Worm (Caenorhabditis elegans) whole organism, young adult: ENCODE measurements around the gene math-44.
"Not testable (repeated sequence)": the region's sequence is repeated elsewhere in the genome, so short reads cannot be mapped to it uniquely, and the experiment has no call there.

Source experiments
- B0035.1 ChIP-seq: sonication (generic microtip); optimal IDR thresholded peaks from 2 replicates; lab custom pipeline; 2016; ENCODE audit warnings: missing genetic modification characterization, mild to moderate bottlenecking, missing compliant biosample characterization, missing genotype, missing genetic modification reagents
- Y67H2A.10 ChIP-seq: fragments of 200-800 bp; sonication (Bioruptor generic); conservative IDR thresholded peaks from 2 replicates; pipeline ENCODE4 v1.3.6; 2022; ENCODE audit warnings: missing genetic modification reagents, missing genetic modification characterization, missing compliant biosample characterization
- akir-1 ChIP-seq: fragments of 200-800 bp; sonication (Bioruptor generic); optimal IDR thresholded peaks from 2 replicates; lab custom pipeline; 2018; ENCODE audit warnings: mild to moderate bottlenecking, missing genetic modification characterization, moderate library complexity, missing compliant biosample characterization
- dpl-1 ChIP-seq: fragments of 150-350 bp; optimal IDR thresholded peaks from 2 replicates; lab custom pipeline; 2014; ENCODE audit warnings: missing biosample characterization, missing genetic modification reagents, missing genetic modification characterization
- him-1 ChIP-seq: sonication (generic microtip); optimal IDR thresholded peaks from 2 replicates; lab custom pipeline; 2016; ENCODE audit warnings: missing genotype, missing genetic modification reagents, missing genetic modification characterization, missing compliant biosample characterization
- hlh-12 ChIP-seq: sonication (generic microtip); optimal IDR thresholded peaks from 2 replicates; lab custom pipeline; 2016; ENCODE audit warnings: missing genetic modification characterization, missing compliant biosample characterization
- let-607 ChIP-seq, 2 experiments: fragments of 200-800 bp in 1 of 2; sonication (Bioruptor generic) in 1 of 2; sonication (generic microtip) in 1 of 2; optimal IDR thresholded peaks; 2 replicates each; lab custom pipeline; 2016 to 2018; ENCODE audit warnings: mild to moderate bottlenecking in 2 of 2, missing compliant biosample characterization in 2 of 2, missing genetic modification characterization in 2 of 2, moderate library complexity in 2 of 2, missing genotype in 1 of 2
- madf-6 ChIP-seq: fragments of 200-800 bp; sonication (Bioruptor generic); IDR thresholded peaks from 2 replicates; pipeline ENCODE4 v1.3.6; 2022; ENCODE audit warnings: missing genetic modification reagents, missing genetic modification characterization, missing compliant biosample characterization
- nfya-2 ChIP-seq: fragments of 200-800 bp; sonication (Bioruptor generic); IDR thresholded peaks from 2 replicates; pipeline ENCODE4 v1.3.6; 2022; ENCODE audit warnings: missing genetic modification reagents, missing genetic modification characterization, missing compliant biosample characterization
- nhr-179 ChIP-seq: sonication (generic microtip); optimal IDR thresholded peaks from 2 replicates; lab custom pipeline; 2016; ENCODE audit warnings: mild to moderate bottlenecking, missing genetic modification characterization, missing compliant biosample characterization
- snpc-1.1 ChIP-seq: sonication (generic microtip); optimal IDR thresholded peaks from 2 replicates; lab custom pipeline; 2017; ENCODE audit warnings: missing genetic modification characterization, mild to moderate bottlenecking, missing compliant biosample characterization, antibody characterized with exemption, moderate library complexity, missing genotype, missing genetic modification reagents; ENCODE audit not compliant: insufficient read depth
- snpc-1.3 ChIP-seq: sonication (generic microtip); optimal IDR thresholded peaks from 2 replicates; lab custom pipeline; 2017; ENCODE audit warnings: missing genetic modification characterization, mild to moderate bottlenecking, missing compliant biosample characterization, antibody characterized with exemption, moderate library complexity, missing genotype, missing genetic modification reagents; ENCODE audit not compliant: insufficient read depth
- unc-130 ChIP-seq: sonication (generic microtip); optimal IDR thresholded peaks from 2 replicates; lab custom pipeline; 2016; ENCODE audit warnings: missing genetic modification reagents, missing genetic modification characterization, missing compliant biosample characterization
- unc-62 ChIP-seq: fragments of 150-350 bp; optimal IDR thresholded peaks from 2 replicates; lab custom pipeline; 2014; ENCODE audit warnings: missing biosample characterization, missing genetic modification reagents, missing genetic modification characterization

- not testable (repeated sequence) for TF ChIP-seq unc-62; hlh-12 (tag; lab: Kevin White, UChicago); nhr-179 (tag; lab: Kevin White, UChicago); him-1 (tag; lab: Kevin White, UChicago); akir-1 (GFP tag; lab: Kevin White, UChicago); B0035.1 (tag; lab: Kevin White, UChicago); dpl-1 (GFP tag; lab: Kevin White, UChicago); snpc-1.1; madf-6 (GFP tag; lab: Robert Waterston, UW); nfya-2; unc-130 (GFP tag; lab: Kevin White, UChicago); Y67H2A.10 (GFP tag; lab: Robert Waterston, UW); let-607 (tag; optimal IDR thresholded peaks at IDR 0.05; lab: Kevin White, UChicago); snpc-1.3
Observed at ce11 chrII:1948393-1948792, 40.7 kb upstream of the math-44 start, which contains the start of gene ZK250.2.
